Fruit fly (Drosophila melanogaster): ENCODE measurements around the gene CG9360.
"Not testable (repeated sequence)": the region's sequence is repeated elsewhere in the genome, so short reads cannot be mapped to it uniquely, and the experiment has no call there.

DNA sequence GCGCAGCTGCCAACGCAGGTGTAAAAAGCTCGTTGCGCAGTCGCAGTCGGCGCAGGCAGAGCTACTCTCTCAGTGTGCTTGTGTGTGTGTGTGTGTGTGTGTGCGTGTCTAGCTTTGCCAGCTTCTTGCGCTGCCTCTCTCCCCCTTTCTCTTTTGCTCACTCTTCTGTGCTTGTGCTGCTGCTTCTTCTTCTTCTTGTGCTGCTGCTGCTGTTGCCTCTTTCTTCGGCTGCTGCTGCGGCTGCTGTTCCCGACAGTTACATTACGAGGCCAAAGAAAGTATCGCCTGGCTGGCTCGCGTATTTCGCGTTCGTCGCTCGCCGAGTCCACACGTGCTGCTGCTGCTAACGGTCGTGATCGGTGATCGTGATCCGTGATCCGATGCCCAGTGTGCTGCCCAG, 10.4 kb downstream of the CG9360 start, which contains the start of gene m:
- not testable (repeated sequence) for TF ChIP-seq Hr78 (GFP tag; optimal IDR thresholded peaks at IDR 0.05); Myc (optimal IDR thresholded peaks at IDR 0.05); pan (optimal IDR thresholded peaks at IDR 0.05); CG32264 (GFP tag; optimal IDR thresholded peaks at IDR 0.05)

Measured in whole organism, wandering third instar larva.